Worm (Caenorhabditis elegans) whole organism, L3 larva: ENCODE measurements around the gene acr-3.

Source experiments
- aly-2 ChIP-seq: fragments of 150-350 bp; optimal IDR thresholded peaks from 2 replicates; lab custom pipeline; 2014; ENCODE audit warnings: missing biosample characterization, missing genetic modification characterization
- ama-1 ChIP-seq: fragments of 150-350 bp; optimal IDR thresholded peaks from 2 replicates; lab custom pipeline; 2018
- ceh-9 ChIP-seq: sonication (generic microtip); optimal IDR thresholded peaks from 2 replicates; lab custom pipeline; 2018; ENCODE audit warnings: missing biosample characterization, missing genetic modification characterization
- lin-39 ChIP-seq: fragments of 150-350 bp; optimal IDR thresholded peaks from 2 replicates; lab custom pipeline; 2018; ENCODE audit warnings: missing biosample characterization, missing genetic modification reagents, missing genetic modification characterization
- nfya-1 ChIP-seq: sonication (generic microtip); optimal IDR thresholded peaks from 2 replicates; lab custom pipeline; 2017; ENCODE audit warnings: missing genetic modification characterization, mild to moderate bottlenecking, missing compliant biosample characterization, antibody characterized with exemption, moderate library complexity; ENCODE audit not compliant: insufficient read depth
- nhr-237 ChIP-seq: fragments of 150-350 bp; optimal IDR thresholded peaks from 2 replicates; lab custom pipeline; 2014; ENCODE audit warnings: missing biosample characterization, missing genetic modification characterization
- nhr-76 ChIP-seq: fragments of 150-350 bp; sonication (generic microtip); optimal IDR thresholded peaks from 5 replicates; lab custom pipeline; 2014; ENCODE audit warnings: missing biosample characterization, missing genetic modification characterization
- sea-2 ChIP-seq: fragments of 150-350 bp; sonication (generic microtip); optimal IDR thresholded peaks from 4 replicates; lab custom pipeline; 2014; ENCODE audit warnings: missing biosample characterization, missing genetic modification reagents, missing genetic modification characterization
- unc-62 ChIP-seq: fragments of 150-350 bp; sonication (generic microtip); optimal IDR thresholded peaks from 4 replicates; lab custom pipeline; 2014; ENCODE audit warnings: missing biosample characterization, missing genetic modification reagents, missing genetic modification characterization
- zag-1 ChIP-seq: fragments of 150-350 bp; optimal IDR thresholded peaks from 2 replicates; lab custom pipeline; 2014; ENCODE audit warnings: missing biosample characterization, missing genetic modification characterization
- ztf-11 ChIP-seq: fragments of 150-350 bp; optimal IDR thresholded peaks from 2 replicates; lab custom pipeline; 2014; ENCODE audit warnings: missing biosample characterization, missing genetic modification characterization

- TF ChIP-seq ama-1 = no peak
- TF ChIP-seq ztf-11 (tag; lab: Kevin White, UChicago) = no peak
- TF ChIP-seq aly-2 (tag; lab: Kevin White, UChicago) = no peak
- no peak for TF ChIP-seq lin-39 (tag; lab: Kevin White, UChicago)
- no peak for TF ChIP-seq unc-62 (GFP tag; lab: Kevin White, UChicago)
- TF ChIP-seq zag-1 (tag; lab: Kevin White, UChicago) = no peak
- no peak for TF ChIP-seq sea-2 (GFP tag; lab: Kevin White, UChicago)
- no peak for TF ChIP-seq nhr-237 (tag; lab: Kevin White, UChicago)
- TF ChIP-seq ceh-9 (tag; lab: Kevin White, UChicago) = no peak
- TF ChIP-seq nfya-1 (tag; lab: Kevin White, UChicago) = no peak
- TF ChIP-seq nhr-76 = no peak
Observed at ce11 chrX:6691653-6692052, 17.7 kb upstream of the acr-3 start.
